Worm (Caenorhabditis elegans): Measurements from ENCODE around the gene srbc-83.

Gene srbc-83

DNA sequence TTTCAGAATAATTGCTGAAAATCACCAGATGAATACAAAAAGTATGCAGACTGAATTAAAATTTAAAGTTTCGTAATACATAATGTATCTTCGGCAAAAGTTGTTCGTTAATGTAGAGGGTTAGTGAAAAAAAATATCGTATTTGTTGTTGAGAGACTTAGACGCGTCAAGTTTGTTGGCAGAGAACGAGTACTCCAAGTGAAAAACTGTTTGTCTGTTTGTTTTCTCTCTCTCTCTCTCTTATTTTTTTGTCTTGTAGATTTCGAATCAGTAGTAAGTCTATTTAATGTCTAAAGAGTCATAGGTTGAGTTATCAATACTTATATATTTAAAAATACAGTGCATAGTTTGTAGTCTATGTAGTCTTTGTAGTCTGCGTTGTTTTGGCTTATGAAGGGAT, 27.6 kb upstream of the srbc-83 start, which contains the start of the genes fbxa-2 and T13F3.8:
TSS of gene fbxa-2 (minus strand) at position 101 of the 400 bp plus-strand sequence.
TSS of gene T13F3.8 (plus strand) at position 245 of the 400 bp plus-strand sequence.
- TF ChIP-seq xbp-1 (tag; optimal IDR thresholded peaks at IDR 0.05) (no peak), nhr-19 (GFP tag; conservative IDR thresholded peaks at IDR 0.05) (no peak), nhr-12 (tag; optimal IDR thresholded peaks at IDR 0.05) (no peak), nhr-90 (tag; optimal IDR thresholded peaks at IDR 0.05; ENCODE audit: poor library complexity) (no peak), aly-2 (tag; optimal IDR thresholded peaks at IDR 0.05) (no peak), elt-3 (tag; optimal IDR thresholded peaks at IDR 0.05) (no peak), blmp-1 (tag; optimal IDR thresholded peaks at IDR 0.05) (no peak), nhr-85 (tag) (no peak), mdl-1 (tag; optimal IDR thresholded peaks at IDR 0.05) (no peak), fkh-8 (tag; optimal IDR thresholded peaks at IDR 0.05) (no peak), ama-1 (optimal IDR thresholded peaks at IDR 0.05) (no peak), unc-86 (tag; optimal IDR thresholded peaks at IDR 0.05) (no peak), nhr-237 (tag; optimal IDR thresholded peaks at IDR 0.05) (no peak), ces-1 (GFP tag; optimal IDR thresholded peaks at IDR 0.05) (no peak), mab-9 (GFP tag; IDR thresholded peaks at IDR 0.05) (no peak)

DNA sequence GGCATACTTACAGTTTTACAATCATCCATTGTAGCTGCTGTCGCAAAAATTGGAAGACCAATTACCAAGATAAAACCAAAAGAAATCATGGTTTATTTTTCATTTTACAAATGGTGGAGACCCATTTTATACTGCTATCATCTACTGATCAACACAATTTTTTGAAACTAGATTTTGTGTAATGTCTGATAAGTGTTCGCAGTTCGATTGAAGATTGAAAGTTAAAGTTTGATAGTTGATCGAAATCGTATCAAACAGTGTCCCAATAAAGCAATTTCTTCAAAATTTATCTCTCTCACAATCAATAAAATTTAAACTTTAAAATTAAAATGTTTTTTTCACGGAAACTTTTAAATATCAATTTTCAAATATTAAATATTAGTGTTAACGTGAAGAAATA, 26.0 kb upstream of the srbc-83 start, which contains the start of gene T13F3.6:
TSS of gene T13F3.6 (minus strand) at position 101 of the 400 bp plus-strand sequence.
- no peak for TF ChIP-seq hpl-2 (GFP tag; optimal IDR thresholded peaks at IDR 0.05)
- TF ChIP-seq lin-39 (tag; optimal IDR thresholded peaks at IDR 0.05): no peak
- no peak for TF ChIP-seq nhr-71 (tag; optimal IDR thresholded peaks at IDR 0.05)
- no peak for TF ChIP-seq nhr-76 (tag; optimal IDR thresholded peaks at IDR 0.05)
- no peak for TF ChIP-seq fkh-10 (GFP tag; optimal IDR thresholded peaks at IDR 0.05)
- no peak for TF ChIP-seq sup-37 (GFP tag; optimal IDR thresholded peaks at IDR 0.05)
- no peak for TF ChIP-seq xbp-1 (tag; optimal IDR thresholded peaks at IDR 0.05)
- no peak for TF ChIP-seq zip-4 (GFP tag; optimal IDR thresholded peaks at IDR 0.05)
- no peak for TF ChIP-seq ztf-4 (tag; optimal IDR thresholded peaks at IDR 0.05)
- TF ChIP-seq irx-1 (tag; optimal IDR thresholded peaks at IDR 0.05): no peak
- TF ChIP-seq ceh-88 (GFP tag; IDR thresholded peaks at IDR 0.05): no peak
- no peak for TF ChIP-seq elt-3 (tag; optimal IDR thresholded peaks at IDR 0.05)
- no peak for TF ChIP-seq dpl-1 (GFP tag; optimal IDR thresholded peaks at IDR 0.05)
- TF ChIP-seq snpc-4 (tag; optimal IDR thresholded peaks at IDR 0.05): no peak
- no peak for TF ChIP-seq lin-15B (tag; optimal IDR thresholded peaks at IDR 0.05)
- TF ChIP-seq C34B4.2 (tag; optimal IDR thresholded peaks at IDR 0.05): no peak

ce11 chrV:16275347-16275746, 21.8 kb upstream of the srbc-83 start, which contains the start of gene pacl-1:
Gene pacl-1 (minus strand): TSS chrV:16275447.
- TF ChIP-seq unc-86 (tag; optimal IDR thresholded peaks at IDR 0.05) (no peak), lir-3 (tag; optimal IDR thresholded peaks at IDR 0.05; ENCODE audit: poor library complexity) (no peak), ces-1 (GFP tag; optimal IDR thresholded peaks at IDR 0.05) (no peak), pax-3 (tag; optimal IDR thresholded peaks at IDR 0.05) (no peak), ets-5 (GFP tag; IDR thresholded peaks at IDR 0.05) (no peak), fkh-10 (GFP tag; optimal IDR thresholded peaks at IDR 0.05) (no peak), tlp-1 (tag; optimal IDR thresholded peaks at IDR 0.05) (no peak)

DNA sequence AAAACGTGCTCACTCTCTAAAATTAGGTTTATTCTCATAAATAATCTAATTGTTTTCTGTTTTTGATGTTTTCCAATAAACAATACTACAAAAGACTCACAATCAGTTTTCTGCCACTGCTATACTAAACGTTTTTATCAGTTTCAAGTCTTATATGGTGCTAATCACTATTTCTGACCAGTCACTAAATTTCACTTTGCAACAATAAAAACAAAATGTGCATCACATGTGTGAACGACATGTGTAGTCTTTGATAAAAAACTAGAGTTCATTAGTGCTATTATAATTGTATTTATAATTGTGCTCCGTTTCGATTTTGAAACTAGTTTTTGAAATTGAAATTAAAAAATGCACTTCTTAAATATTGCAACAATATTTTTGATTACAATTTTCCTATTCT, 19.3 kb upstream of the srbc-83 start, which contains the start of gene cyp-37B1:
TSS of gene cyp-37B1 (plus strand) at position 199 of the 400 bp plus-strand sequence.
- TF ChIP-seq elt-2 (tag; optimal IDR thresholded peaks at IDR 0.05) (peak; percentile 95), C16A3.4 (tag; optimal IDR thresholded peaks at IDR 0.05) (no peak), nhr-90 (tag; optimal IDR thresholded peaks at IDR 0.05; ENCODE audit: poor library complexity) (peak; percentile 38), fos-1 (tag; optimal IDR thresholded peaks at IDR 0.05) (no peak), nhr-20 (tag; optimal IDR thresholded peaks at IDR 0.05) (peak; percentile 59), lin-35 (GFP tag; optimal IDR thresholded peaks at IDR 0.05) (peak in 1 of 2 experiments; percentile 34), swsn-7 (tag; optimal IDR thresholded peaks at IDR 0.05) (no peak)
